Fruit fly (Drosophila melanogaster): ENCODE results near the gene Usp32.

Usp32 gene

DNA sequence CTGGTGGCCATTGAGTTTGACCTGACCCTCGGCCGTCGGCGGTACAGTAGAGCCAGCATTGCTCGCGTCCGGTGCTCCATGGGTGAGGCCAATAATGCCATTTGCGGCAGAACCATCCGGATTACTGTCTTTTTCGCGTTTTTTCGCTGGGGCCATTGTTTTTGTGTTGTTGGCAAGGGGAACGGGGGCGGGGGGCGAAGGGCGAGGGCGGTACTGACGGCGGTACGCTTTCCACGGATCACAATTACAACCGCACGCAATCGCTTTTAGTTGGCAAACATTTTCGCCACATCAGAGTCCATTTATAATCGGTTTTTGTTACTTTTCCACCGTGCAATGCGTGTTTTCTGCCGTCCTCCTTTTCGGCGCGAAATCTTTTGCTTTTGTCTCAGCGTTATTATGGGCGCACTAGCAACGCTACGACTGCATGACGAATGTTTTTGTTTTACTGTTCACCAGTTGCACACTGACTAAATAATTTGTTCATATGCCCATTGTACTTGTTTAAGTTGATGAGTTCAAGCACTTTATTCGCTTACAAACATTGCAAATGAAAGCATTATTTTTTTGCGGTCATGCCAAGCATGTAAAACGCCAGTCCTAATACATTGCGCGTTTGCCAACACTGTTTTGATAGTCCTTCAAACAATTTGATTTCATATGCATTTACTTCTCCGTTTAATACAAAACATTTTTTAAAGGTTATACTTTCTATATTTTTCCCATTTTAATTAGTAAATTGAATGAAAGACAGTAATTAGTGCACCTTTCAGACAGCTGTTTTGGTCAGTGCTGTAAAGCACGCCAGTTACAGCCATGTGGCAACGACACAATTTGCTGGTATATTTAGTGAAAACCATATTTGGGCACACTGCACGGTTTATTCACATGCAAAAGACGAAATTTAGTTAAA lies 52.1 kb downstream of the Usp32 start, which contains the start of gene Pfdn6 (continued):
- TF ChIP-seq spab (GFP tag; optimal IDR thresholded peaks at IDR 0.05) = no peak
- no peak for TF ChIP-seq dsx (GFP tag; optimal IDR thresholded peaks at IDR 0.05; ENCODE audit: poor library complexity, severe bottlenecking)
- TF ChIP-seq CG15336 (GFP tag; IDR thresholded peaks at IDR 0.05) = peak; percentile 51
- TF ChIP-seq CG6163 (GFP tag; IDR thresholded peaks at IDR 0.05) = peak; percentile 69; the same call in 2 of the 3 replicates
- no peak for TF ChIP-seq CG1621 (tag; optimal IDR thresholded peaks at IDR 0.05)
- TF ChIP-seq Hr39 (GFP tag; optimal IDR thresholded peaks at IDR 0.05) = peak; percentile 83

DNA sequence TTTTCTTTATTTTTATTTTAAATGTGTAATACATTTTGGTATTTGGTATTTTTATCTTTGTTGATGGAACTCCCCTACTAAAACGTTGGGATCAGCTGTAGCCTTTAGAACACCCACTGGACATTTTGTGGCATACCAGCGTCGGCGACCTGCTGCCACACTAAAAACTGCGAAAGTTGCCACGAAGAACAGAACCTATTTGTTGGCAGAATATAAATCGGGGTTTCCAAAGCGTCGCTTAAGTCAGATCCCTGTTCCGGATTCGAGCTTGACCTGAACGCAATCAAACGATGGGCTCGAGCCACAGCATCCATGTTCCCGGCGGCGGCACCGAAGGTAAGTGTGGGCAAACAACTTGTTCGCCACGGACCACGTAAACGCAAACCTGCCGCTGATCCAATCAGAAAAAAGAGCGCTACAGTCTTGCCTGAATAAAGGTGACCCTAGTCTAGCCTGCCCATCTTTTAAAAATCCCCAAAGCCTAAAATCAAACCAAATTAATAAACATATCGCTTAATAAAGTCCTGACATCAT lies 53.9 kb downstream of the Usp32 start, which contains the start of gene Grasp65:
TSS of gene Grasp65 (plus strand) at position 173 of the 534 bp plus-strand sequence.
- TF ChIP-seq CG15336 (GFP tag; IDR thresholded peaks at IDR 0.05) (peak; percentile 28; the same call in 1 of the 2 replicates), CG6854 (GFP tag; optimal IDR thresholded peaks at IDR 0.05) (peak; percentile 52), dsx (GFP tag; optimal IDR thresholded peaks at IDR 0.05; ENCODE audit: poor library complexity, severe bottlenecking) (peak; percentile 38), Eip78C (GFP tag) (peak; percentile 59), dac (GFP tag; optimal IDR thresholded peaks at IDR 0.05) (no peak), Sox14 (GFP tag; optimal IDR thresholded peaks at IDR 0.05) (no peak), Sox102F (GFP tag; optimal IDR thresholded peaks at IDR 0.05) (no peak)

DNA sequence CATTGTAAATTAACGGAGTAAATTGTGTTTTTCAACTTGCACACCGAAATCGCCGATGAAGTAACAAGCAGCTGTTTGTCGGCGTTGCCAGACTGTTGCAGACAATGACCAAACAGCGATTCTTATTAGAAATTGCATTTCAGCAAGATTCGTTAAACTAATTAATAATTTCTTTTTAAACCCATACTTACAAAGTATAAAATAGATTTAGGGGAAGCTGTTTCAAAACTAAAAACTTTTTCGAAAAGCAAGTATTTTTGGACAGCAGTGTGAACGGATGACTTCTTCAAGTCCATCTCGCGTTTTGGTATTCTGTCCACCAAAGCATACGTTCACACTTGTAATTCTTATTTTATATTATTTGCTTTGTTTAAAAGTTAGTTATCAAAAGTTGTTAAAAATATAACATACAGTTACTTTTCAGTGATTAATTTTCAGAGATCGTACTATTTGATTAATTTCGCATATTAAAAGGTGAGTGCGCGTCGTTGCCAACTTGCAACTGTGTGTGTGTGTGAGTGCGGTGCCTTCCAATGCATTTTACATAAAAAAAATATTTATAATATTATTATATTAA lies 57.6 kb downstream of the Usp32 start, which contains the start of the genes CG8004 and RhoGDI:
TSS of gene CG8004 (minus strand) at position 74 of the 577 bp plus-strand sequence.
TSS of gene RhoGDI (plus strand) at position 309 of the 577 bp plus-strand sequence.
- TF ChIP-seq CG9139 (GFP tag; optimal IDR thresholded peaks at IDR 0.05) (no peak), Met (GFP tag; optimal IDR thresholded peaks at IDR 0.05) (peak; percentile 61), spab (GFP tag; optimal IDR thresholded peaks at IDR 0.05) (no peak), topi (GFP tag; optimal IDR thresholded peaks at IDR 0.05) (peak; percentile 46), fd59A (GFP tag; optimal IDR thresholded peaks at IDR 0.05) (no peak), Ets21C (GFP tag; optimal IDR thresholded peaks at IDR 0.05) (peak; percentile 60), cyc (GFP tag; optimal IDR thresholded peaks at IDR 0.05) (peak; percentile 53), esn (GFP tag; optimal IDR thresholded peaks at IDR 0.05) (peak; percentile 64), Hr38 (GFP tag; optimal IDR thresholded peaks at IDR 0.05) (no peak), CG31627 (GFP tag; optimal IDR thresholded peaks at IDR 0.05) (peak; percentile 77), CG1621 (tag; optimal IDR thresholded peaks at IDR 0.05) (peak; percentile 7), OdsH (GFP tag; optimal IDR thresholded peaks at IDR 0.05) (peak; percentile 63), fd85E (GFP tag; optimal IDR thresholded peaks at IDR 0.05) (no peak), svp (GFP tag) (peak; percentile 87), fkh (GFP tag; optimal IDR thresholded peaks at IDR 0.05) (no peak), dac (GFP tag; optimal IDR thresholded peaks at IDR 0.05) (no peak), Hr39 (GFP tag; optimal IDR thresholded peaks at IDR 0.05) (peak; percentile 69), CG3032 (tag; optimal IDR thresholded peaks at IDR 0.05) (peak; percentile 60), dsx (GFP tag; optimal IDR thresholded peaks at IDR 0.05; ENCODE audit: poor library complexity, severe bottlenecking) (no peak), acj6 (GFP tag; optimal IDR thresholded peaks at IDR 0.05) (peak; percentile 52), ss (GFP tag; optimal IDR thresholded peaks at IDR 0.05) (no peak), CG11762 (GFP tag; optimal IDR thresholded peaks at IDR 0.05; ENCODE audit: insufficient read depth) (no peak), CG3919 (GFP tag; optimal IDR thresholded peaks at IDR 0.05) (peak; percentile 59), CG6792 (GFP tag; optimal IDR thresholded peaks at IDR 0.05) (peak; percentile 52), Eip78C (GFP tag) (peak; percentile 72), CG15336 (GFP tag; IDR thresholded peaks at IDR 0.05) (peak; percentile 53), Sox15 (GFP tag; optimal IDR thresholded peaks at IDR 0.05) (peak; percentile 1), Sox102F (GFP tag; optimal IDR thresholded peaks at IDR 0.05) (peak; percentile 11), CG6808 (GFP tag; optimal IDR thresholded peaks at IDR 0.05) (no peak), CG6163 (GFP tag; IDR thresholded peaks at IDR 0.05) (no peak), CG10669 (GFP tag; optimal IDR thresholded peaks at IDR 0.05) (peak; percentile 7), salr (GFP tag; optimal IDR thresholded peaks at IDR 0.05) (no peak), Gug (GFP tag; IDR thresholded peaks at IDR 0.05) (no peak), CG16779 (tag; optimal IDR thresholded peaks at IDR 0.05) (no peak), lz (GFP tag; optimal IDR thresholded peaks at IDR 0.05) (peak; percentile 67), eg (GFP tag; IDR thresholded peaks at IDR 0.05) (peak; percentile 47; the same call in 2 of the 3 replicates), CG8319 (GFP tag; optimal IDR thresholded peaks at IDR 0.05) (no peak), Smox (GFP tag; optimal IDR thresholded peaks at IDR 0.05) (peak; percentile 75), achi (GFP tag; optimal IDR thresholded peaks at IDR 0.05) (peak; percentile 67), Lpt (GFP tag; optimal IDR thresholded peaks at IDR 0.05) (no peak)
